Worm (Caenorhabditis elegans) whole organism, midembryonic: ENCODE measurements around the gene fbxb-99.
"Not testable (repeated sequence)": the region's sequence is repeated elsewhere in the genome, so short reads cannot be mapped to it uniquely, and the experiment has no call there.

Experiments used
- T22C8.4 ChIP-seq: fragments of 200-800 bp; sonication (Bioruptor generic); IDR thresholded peaks from 2 replicates; pipeline ENCODE4 v1.3.6; 2022; ENCODE audit warnings: missing genetic modification characterization, missing compliant biosample characterization
- cog-1 ChIP-seq: sonication (generic microtip); optimal IDR thresholded peaks from 2 replicates; lab custom pipeline; 2016; ENCODE audit warnings: missing genetic modification characterization, missing compliant biosample characterization
- flt-1 ChIP-seq: fragments of 200-800 bp; sonication (Bioruptor generic); IDR thresholded peaks from 2 replicates; pipeline ENCODE4 v1.3.6; 2022; ENCODE audit warnings: missing genetic modification characterization, missing compliant biosample characterization
- klf-2 ChIP-seq: fragments of 200-800 bp; sonication (Bioruptor generic); conservative IDR thresholded peaks from 2 replicates; pipeline ENCODE4 v1.3.6; 2022; ENCODE audit warnings: missing genetic modification reagents, missing genetic modification characterization, missing compliant biosample characterization
- med-1 ChIP-seq: sonication (generic microtip); optimal IDR thresholded peaks from 2 replicates; lab custom pipeline; 2017; ENCODE audit warnings: missing genetic modification characterization, mild to moderate bottlenecking, missing compliant biosample characterization, antibody characterized with exemption, missing genetic modification reagents; ENCODE audit not compliant: insufficient read depth
- ref-1 ChIP-seq: fragments of 200-800 bp; sonication (Bioruptor generic); conservative IDR thresholded peaks from 2 replicates; pipeline ENCODE4 v1.3.6; 2022; ENCODE audit warnings: missing genetic modification reagents, missing genetic modification characterization, missing compliant biosample characterization
- tab-1 ChIP-seq: fragments of 200-800 bp; sonication (Bioruptor generic); IDR thresholded peaks from 2 replicates; pipeline ENCODE4 v1.3.6; 2022; ENCODE audit warnings: missing genetic modification characterization, missing compliant biosample characterization
- ztf-23 ChIP-seq: fragments of 200-800 bp; sonication (Bioruptor generic); IDR thresholded peaks from 2 replicates; pipeline ENCODE4 v1.3.6; 2022; ENCODE audit warnings: missing genetic modification reagents, missing genetic modification characterization, missing compliant biosample characterization
- ztf-29 ChIP-seq: fragments of 200-800 bp; sonication (Bioruptor generic); IDR thresholded peaks from 2 replicates; pipeline ENCODE4 v1.3.6; 2022; ENCODE audit warnings: missing genetic modification reagents, missing genetic modification characterization, missing compliant biosample characterization

ce11 chrII:3816251-3816849 lies 23.1 kb upstream of the fbxb-99 start, which contains the start of gene fbxa-24:
- not testable (repeated sequence) for TF ChIP-seq ref-1; med-1 (GFP tag; lab: Kevin White, UChicago); cog-1 (tag; lab: Kevin White, UChicago); ztf-23; T22C8.4 (GFP tag; lab: Robert Waterston, UW); flt-1 (GFP tag; lab: Robert Waterston, UW); tab-1; ztf-29 (GFP tag; lab: Robert Waterston, UW); klf-2 (GFP tag; lab: Robert Waterston, UW)
